Worm (Caenorhabditis elegans): ENCODE results near the gene F42A10.7.

- TF ChIP-seq flt-1 (GFP tag; IDR thresholded peaks at IDR 0.05) (no peak), ref-1 (GFP tag; conservative IDR thresholded peaks at IDR 0.05) (no peak)
These were observed 35.4 kb upstream of the F42A10.7 start, which contains the start of gene C23G10.10 for ce11 chrIII:6213915-6214314.
